5 fruit fly cellular contexts compared by ENCODE assay signal in genomic region chrX:1695529-1696410, dm6.
TF ChIP-seq lines count a peak whose summit lies in the region.

Gene a6, minus strand, starts transcription at chrX:1695889.

- no peak for TF ChIP-seq CTCF in whole organism, embryonic (GFP tag; optimal IDR thresholded peaks at IDR 0.05; lab: Kevin White, UChicago)

TF ChIP-seq in whole organism, adult, 20 proteins besides CTCF, POLR2A, EP300 and RAD21:
- TF ChIP-seq Crg-1 (GFP tag; optimal IDR thresholded peaks at IDR 0.05; lab: Kevin White, UChicago): no peak
- TF ChIP-seq bab1 (GFP tag; optimal IDR thresholded peaks at IDR 0.05; lab: Kevin White, UChicago): peak; percentile 63

TF ChIP-seq in whole organism, embryonic, 481 proteins besides CTCF, POLR2A, EP300 and RAD21 (continues in another document):
- peak; percentile 66 for TF ChIP-seq CG17186 (GFP tag; optimal IDR thresholded peaks at IDR 0.05; lab: Kevin White, UChicago)
- no peak for TF ChIP-seq scrt (GFP tag; optimal IDR thresholded peaks at IDR 0.05; lab: Kevin White, UChicago)
- TF ChIP-seq MBD-R2 (GFP tag; IDR thresholded peaks at IDR 0.05; lab: Robert Waterston, UW): peak; percentile 72
- peak; percentile 51 for TF ChIP-seq trem (tag; optimal IDR thresholded peaks at IDR 0.05; lab: Kevin White, UChicago)
- peak; percentile 66 for TF ChIP-seq Ets97D (GFP tag; optimal IDR thresholded peaks at IDR 0.05; lab: Kevin White, UChicago)
- TF ChIP-seq eve (GFP tag; optimal IDR thresholded peaks at IDR 0.05; lab: Kevin White, UChicago): no peak
- TF ChIP-seq CG14860 (GFP tag; IDR thresholded peaks at IDR 0.05; lab: Robert Waterston, UW; ENCODE audit: partially characterized antibody): peak; percentile 91
- peak; percentile 88 for TF ChIP-seq Dll (GFP tag; IDR thresholded peaks at IDR 0.05; lab: Robert Waterston, UW; ENCODE audit: partially characterized antibody)
- peak; percentile 86 for TF ChIP-seq vnd (GFP tag; IDR thresholded peaks at IDR 0.05; lab: Robert Waterston, UW; ENCODE audit: partially characterized antibody)
- TF ChIP-seq Doc3 (GFP tag; IDR thresholded peaks at IDR 0.05; lab: Robert Waterston, UW; ENCODE audit: partially characterized antibody): peak; percentile 79
- TF ChIP-seq CG4617 (GFP tag; optimal IDR thresholded peaks at IDR 0.05; lab: Kevin White, UChicago; ENCODE audit: borderline replicate concordance): peak; percentile 48
- TF ChIP-seq CG7987 (GFP tag; optimal IDR thresholded peaks at IDR 0.05; lab: Kevin White, UChicago): peak; percentile 8
- TF ChIP-seq pzg (GFP tag; optimal IDR thresholded peaks at IDR 0.05; lab: Kevin White, UChicago): peak; percentile 76
- peak; percentile 87 for TF ChIP-seq amos (GFP tag; IDR thresholded peaks at IDR 0.05; lab: Robert Waterston, UW; ENCODE audit: partially characterized antibody)
- TF ChIP-seq MESR4 (GFP tag; optimal IDR thresholded peaks at IDR 0.05; lab: Kevin White, UChicago): peak; percentile 71
- peak; percentile 78 for TF ChIP-seq CG42726 (GFP tag; IDR thresholded peaks at IDR 0.05; lab: Robert Waterston, UW; ENCODE audit: partially characterized antibody)
- peak; percentile 21 for TF ChIP-seq phol (tag; optimal IDR thresholded peaks at IDR 0.05; lab: Kevin White, UChicago)
- TF ChIP-seq Myb (GFP tag; optimal IDR thresholded peaks at IDR 0.05; lab: Kevin White, UChicago): peak; percentile 59
- peak; percentile 92 for TF ChIP-seq CG34224 (GFP tag; IDR thresholded peaks at IDR 0.05; lab: Robert Waterston, UW; ENCODE audit: partially characterized antibody)

TF ChIP-seq in whole organism, prepupa, 60 proteins besides CTCF, POLR2A, EP300 and RAD21:
- TF ChIP-seq Gug (GFP tag; IDR thresholded peaks at IDR 0.05; lab: Robert Waterston, UW): no peak
- TF ChIP-seq lz (GFP tag; optimal IDR thresholded peaks at IDR 0.05; lab: Kevin White, UChicago): no peak
- TF ChIP-seq fd59A (GFP tag; optimal IDR thresholded peaks at IDR 0.05; lab: Kevin White, UChicago): no peak
- TF ChIP-seq CG3919 (GFP tag; optimal IDR thresholded peaks at IDR 0.05; lab: Kevin White, UChicago): no peak
- no peak for TF ChIP-seq Hr4 (GFP tag; optimal IDR thresholded peaks at IDR 0.05; lab: Kevin White, UChicago)
- TF ChIP-seq CG6276 (GFP tag; optimal IDR thresholded peaks at IDR 0.05; lab: Kevin White, UChicago): no peak
- no peak for TF ChIP-seq CG10669 (GFP tag; optimal IDR thresholded peaks at IDR 0.05; lab: Kevin White, UChicago)
- TF ChIP-seq topi (GFP tag; optimal IDR thresholded peaks at IDR 0.05; lab: Kevin White, UChicago): no peak
- no peak for TF ChIP-seq OdsH (GFP tag; optimal IDR thresholded peaks at IDR 0.05; lab: Kevin White, UChicago)
- TF ChIP-seq esn (GFP tag; optimal IDR thresholded peaks at IDR 0.05; lab: Kevin White, UChicago): peak; percentile 17
- TF ChIP-seq Eip78C (GFP tag; lab: Kevin White, UChicago): peak; percentile 66
- TF ChIP-seq Met (GFP tag; optimal IDR thresholded peaks at IDR 0.05; lab: Kevin White, UChicago): no peak
- no peak for TF ChIP-seq achi (GFP tag; optimal IDR thresholded peaks at IDR 0.05; lab: Kevin White, UChicago)
- TF ChIP-seq Eip93F (GFP tag; optimal IDR thresholded peaks at IDR 0.05; lab: Kevin White, UChicago): no peak
- no peak for TF ChIP-seq net (GFP tag; optimal IDR thresholded peaks at IDR 0.05; lab: Kevin White, UChicago)
- no peak for TF ChIP-seq Lpt (GFP tag; optimal IDR thresholded peaks at IDR 0.05; lab: Kevin White, UChicago)
- peak; percentile 51 for TF ChIP-seq svp (GFP tag; lab: Kevin White, UChicago)
- no peak for TF ChIP-seq spab (GFP tag; optimal IDR thresholded peaks at IDR 0.05; lab: Kevin White, UChicago)
- TF ChIP-seq Sox15 (GFP tag; optimal IDR thresholded peaks at IDR 0.05; lab: Kevin White, UChicago): no peak
- TF ChIP-seq vri (GFP tag; optimal IDR thresholded peaks at IDR 0.05; lab: Kevin White, UChicago): no peak
- TF ChIP-seq CG8319 (GFP tag; optimal IDR thresholded peaks at IDR 0.05; lab: Kevin White, UChicago): no peak
- TF ChIP-seq CG9139 (GFP tag; optimal IDR thresholded peaks at IDR 0.05; lab: Kevin White, UChicago): no peak

TF ChIP-seq in whole organism, pupa, 21 proteins besides CTCF, POLR2A, EP300 and RAD21:
- peak; percentile 15; the same call in 1 of the 3 replicates for TF ChIP-seq fd96Ca (GFP tag; IDR thresholded peaks at IDR 0.05; lab: Robert Waterston, UW)
- TF ChIP-seq CG8159 (tag; optimal IDR thresholded peaks at IDR 0.05; lab: Kevin White, UChicago): no peak

TF ChIP-seq in whole organism, wandering third instar larva, 38 proteins besides CTCF, POLR2A, EP300 and RAD21:
- TF ChIP-seq Rel (GFP tag; optimal IDR thresholded peaks at IDR 0.05; lab: Kevin White, UChicago) (no peak), Rel (tag; optimal IDR thresholded peaks at IDR 0.05; lab: Kevin White, UChicago) (peak; percentile 31), br (GFP tag; optimal IDR thresholded peaks at IDR 0.05; lab: Kevin White, UChicago) (no peak), h (GFP tag; optimal IDR thresholded peaks at IDR 0.05; lab: Kevin White, UChicago) (peak; percentile 6)
